Worm (Caenorhabditis elegans) whole organism, L4/young adult: Measurements from ENCODE around the gene srw-7.

ENCODE experiments used
- W03F9.2 ChIP-seq: fragments of 150-350 bp; optimal IDR thresholded peaks from 2 replicates; lab custom pipeline; 2014; ENCODE audit warnings: missing biosample characterization, missing genetic modification characterization
- dao-5 ChIP-seq: sonication (generic microtip); optimal IDR thresholded peaks from 2 replicates; lab custom pipeline; 2016; ENCODE audit warnings: missing genotype, missing genetic modification characterization, moderate library complexity, missing compliant biosample characterization
- him-1 ChIP-seq: sonication (generic microtip); optimal IDR thresholded peaks from 2 replicates; lab custom pipeline; 2016; ENCODE audit warnings: missing genotype, missing genetic modification reagents, missing genetic modification characterization, missing compliant biosample characterization

- TF ChIP-seq W03F9.2 (tag; lab: Kevin White, UChicago) (no peak), dao-5 (no peak), him-1 (tag; lab: Kevin White, UChicago) (no peak)
Observed at ce11 chrV:3803343-3803742, 2.7 kb upstream of the srw-7 start, which contains the start of gene cyp-33C8.
